Worm (Caenorhabditis elegans) whole organism, young adult: Measurements from ENCODE around the gene mlh-1.

ENCODE experiments used
- F23B12.7 ChIP-seq: sonication (generic microtip); optimal IDR thresholded peaks from 2 replicates; lab custom pipeline; 2017; ENCODE audit warnings: missing genetic modification characterization, mild to moderate bottlenecking, missing compliant biosample characterization, antibody characterized with exemption, moderate library complexity; ENCODE audit not compliant: insufficient read depth
- F33H1.4 ChIP-seq: fragments of 200-800 bp; sonication (Bioruptor generic); IDR thresholded peaks from 2 replicates; pipeline ENCODE4 v1.3.6; 2022; ENCODE audit warnings: missing genetic modification reagents, missing genetic modification characterization, missing compliant biosample characterization
- F49E8.2 ChIP-seq: sonication (generic microtip); optimal IDR thresholded peaks from 3 replicates; lab custom pipeline; 2017; ENCODE audit warnings: missing genetic modification characterization, mild to moderate bottlenecking, missing compliant biosample characterization, antibody characterized with exemption, moderate library complexity; ENCODE audit not compliant: insufficient read depth
- T26A5.8 ChIP-seq: sonication (generic microtip); optimal IDR thresholded peaks from 2 replicates; lab custom pipeline; 2016; ENCODE audit warnings: missing genetic modification characterization, missing compliant biosample characterization
- Y56A3A.18 ChIP-seq: fragments of 200-800 bp; sonication (Bioruptor generic); IDR thresholded peaks from 2 replicates; pipeline ENCODE4 v1.3.6; 2022; ENCODE audit warnings: missing genetic modification reagents, missing genetic modification characterization, missing compliant biosample characterization
- aptf-2 ChIP-seq: fragments of 200-800 bp; sonication (Bioruptor generic); conservative IDR thresholded peaks from 2 replicates; pipeline ENCODE4 v1.3.6; 2022; ENCODE audit warnings: missing genetic modification reagents, missing genetic modification characterization, missing compliant biosample characterization
- aptf-3 ChIP-seq: fragments of 200-800 bp; sonication (Bioruptor generic); IDR thresholded peaks from 2 replicates; pipeline ENCODE4 v1.3.6; 2022; ENCODE audit warnings: missing genetic modification characterization, missing compliant biosample characterization
- athp-1 ChIP-seq: sonication (generic microtip); optimal IDR thresholded peaks from 2 replicates; lab custom pipeline; 2017; ENCODE audit warnings: mild to moderate bottlenecking, missing genetic modification characterization, missing compliant biosample characterization
- cebp-1 ChIP-seq, 2 experiments: fragments of 200-800 bp in 1 of 2; sonication (Bioruptor generic) in 1 of 2; sonication (generic microtip) in 1 of 2; IDR thresholded peaks in 1 of 2; optimal IDR thresholded peaks in 1 of 2; 2 replicates each; pipeline versions ENCODE4 v1.3.6 to Lab custom; 2017 to 2022; ENCODE audit warnings: missing compliant biosample characterization in 2 of 2, missing genetic modification characterization in 2 of 2, mild to moderate bottlenecking in 1 of 2, missing genetic modification reagents in 1 of 2, moderate library complexity in 1 of 2
- ceh-40 ChIP-seq: fragments of 200-800 bp; sonication (Bioruptor generic); IDR thresholded peaks from 2 replicates; pipeline ENCODE4 v1.3.6; 2022; ENCODE audit warnings: missing genetic modification characterization, missing compliant biosample characterization
- efl-1 ChIP-seq: fragments of 150-350 bp; optimal IDR thresholded peaks from 2 replicates; lab custom pipeline; 2014; ENCODE audit warnings: missing biosample characterization, missing genetic modification reagents, missing genetic modification characterization
- egl-44 ChIP-seq: fragments of 200-800 bp; sonication (Bioruptor generic); IDR thresholded peaks from 2 replicates; pipeline ENCODE4 v1.3.6; 2022; ENCODE audit warnings: missing genetic modification reagents, missing genetic modification characterization, missing compliant biosample characterization
- ekl-4 ChIP-seq: fragments of 200-800 bp; sonication (Bioruptor generic); IDR thresholded peaks from 2 replicates; pipeline ENCODE4 v1.3.6; 2022; ENCODE audit warnings: missing genetic modification reagents, missing genetic modification characterization, missing compliant biosample characterization
- him-1 ChIP-seq: sonication (generic microtip); optimal IDR thresholded peaks from 2 replicates; lab custom pipeline; 2016; ENCODE audit warnings: missing genotype, missing genetic modification reagents, missing genetic modification characterization, missing compliant biosample characterization
- hsf-1 ChIP-seq: fragments of 200-800 bp; sonication (Bioruptor generic); IDR thresholded peaks from 2 replicates; pipeline ENCODE4 v1.3.6; 2022; ENCODE audit warnings: missing genetic modification reagents, missing genetic modification characterization, missing compliant biosample characterization
- lin-40 ChIP-seq: sonication (generic microtip); optimal IDR thresholded peaks from 2 replicates; lab custom pipeline; 2016; ENCODE audit warnings: missing genetic modification characterization, mild to moderate bottlenecking, missing compliant biosample characterization, missing genotype, missing genetic modification reagents
- lir-1 ChIP-seq: fragments of 200-800 bp; sonication (Bioruptor generic); conservative IDR thresholded peaks from 2 replicates; pipeline ENCODE4 v1.3.6; 2022; ENCODE audit warnings: missing genetic modification reagents, missing genetic modification characterization, missing compliant biosample characterization
- lsl-1 ChIP-seq: fragments of 200-800 bp; sonication (Bioruptor generic); optimal IDR thresholded peaks from 2 replicates; lab custom pipeline; 2018; ENCODE audit warnings: mild to moderate bottlenecking, missing genetic modification characterization, moderate library complexity, missing compliant biosample characterization
- madf-6 ChIP-seq: fragments of 200-800 bp; sonication (Bioruptor generic); IDR thresholded peaks from 2 replicates; pipeline ENCODE4 v1.3.6; 2022; ENCODE audit warnings: missing genetic modification reagents, missing genetic modification characterization, missing compliant biosample characterization
- mcd-1 ChIP-seq: fragments of 200-800 bp; sonication (Bioruptor generic); IDR thresholded peaks from 2 replicates; pipeline ENCODE4 v1.3.6; 2022; ENCODE audit warnings: missing genetic modification reagents, missing genetic modification characterization, missing compliant biosample characterization
- nfya-2 ChIP-seq: fragments of 200-800 bp; sonication (Bioruptor generic); IDR thresholded peaks from 2 replicates; pipeline ENCODE4 v1.3.6; 2022; ENCODE audit warnings: missing genetic modification reagents, missing genetic modification characterization, missing compliant biosample characterization
- nfyb-1 ChIP-seq: fragments of 200-800 bp; sonication (Bioruptor generic); IDR thresholded peaks from 2 replicates; pipeline ENCODE4 v1.3.6; 2022; ENCODE audit warnings: missing genetic modification reagents, missing genetic modification characterization, missing compliant biosample characterization
- nhr-80 ChIP-seq: sonication (generic microtip); optimal IDR thresholded peaks from 2 replicates; lab custom pipeline; 2016; ENCODE audit warnings: missing genetic modification characterization, missing compliant biosample characterization
- nhr-90 ChIP-seq: sonication (generic microtip); optimal IDR thresholded peaks from 2 replicates; lab custom pipeline; 2016; ENCODE audit warnings: missing genotype, mild to moderate bottlenecking, missing genetic modification characterization, missing compliant biosample characterization
- pbrm-1 ChIP-seq: fragments of 200-800 bp; sonication (Bioruptor generic); IDR thresholded peaks from 2 replicates; pipeline ENCODE4 v1.3.6; 2022; ENCODE audit warnings: missing genetic modification reagents, missing genetic modification characterization, missing compliant biosample characterization
- rec-8 ChIP-seq, 2 experiments: sonication (generic microtip); optimal IDR thresholded peaks; 2 replicates each; lab custom pipeline; 2016; ENCODE audit warnings: mild to moderate bottlenecking in 2 of 2, missing genetic modification characterization in 2 of 2, missing genetic modification reagents in 2 of 2, missing genotype in 2 of 2, missing biosample characterization in 1 of 2, missing compliant biosample characterization in 1 of 2, moderate library complexity in 1 of 2
- tbp1 ChIP-seq: fragments of 200-800 bp; sonication (Bioruptor generic); optimal IDR thresholded peaks from 2 replicates; lab custom pipeline; 2018; ENCODE audit warnings: mild to moderate bottlenecking, missing genetic modification characterization, missing compliant biosample characterization
- zim-3 ChIP-seq: sonication (generic microtip); optimal IDR thresholded peaks from 2 replicates; lab custom pipeline; 2017; ENCODE audit warnings: mild to moderate bottlenecking, missing genetic modification characterization, moderate library complexity, missing compliant biosample characterization
- ztf-25 ChIP-seq: fragments of 200-800 bp; sonication (Bioruptor generic); IDR thresholded peaks from 2 replicates; pipeline ENCODE4 v1.3.6; 2022; ENCODE audit warnings: missing genetic modification reagents, missing genetic modification characterization, missing compliant biosample characterization

The mlh-1 gene

DNA sequence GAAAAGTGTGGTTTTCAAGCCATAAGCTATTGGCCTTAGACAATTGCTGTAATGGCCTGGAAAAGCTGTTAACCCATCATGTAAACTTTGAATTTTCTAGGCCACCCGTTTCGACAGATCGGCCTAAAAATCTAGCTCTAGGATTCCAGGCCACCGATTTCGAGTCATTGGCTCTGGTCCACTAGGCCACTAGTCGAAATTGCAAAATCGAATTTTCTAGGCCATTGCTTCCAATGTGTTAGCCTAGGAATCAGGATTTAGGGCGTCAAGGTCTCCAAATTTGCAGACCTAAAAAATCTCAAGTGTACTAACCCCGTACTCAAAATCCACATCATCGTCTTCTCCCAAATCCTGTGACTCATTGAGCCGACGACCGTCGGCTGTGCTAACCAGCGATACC lies 3.6 kb downstream of the mlh-1 start:
- TF ChIP-seq ekl-4 (no peak), tbp1 (no peak), nfyb-1 (GFP tag; lab: Robert Waterston, UW) (0 out of 2 replicates have a peak, but pooled peaks have one; percentile 32), lir-1 (no peak), egl-44 (GFP tag; lab: Robert Waterston, UW) (no peak), zim-3 (tag; lab: Kevin White, UChicago) (no peak), ceh-40 (GFP tag; lab: Robert Waterston, UW) (no peak), nhr-90 (tag; lab: Kevin White, UChicago) (no peak), Y56A3A.18 (GFP tag; lab: Robert Waterston, UW) (no peak), hsf-1 (GFP tag; lab: Robert Waterston, UW) (no peak), nfya-2 (GFP tag; lab: Robert Waterston, UW) (0 out of 2 replicates have a peak, but pooled peaks have one; percentile 1), aptf-3 (GFP tag; lab: Robert Waterston, UW) (no peak), athp-1 (tag; lab: Kevin White, UChicago) (no peak), lin-40 (tag; lab: Kevin White, UChicago) (no peak), cebp-1 (GFP tag; IDR thresholded peaks at IDR 0.05; lab: Robert Waterston, UW) (no peak), cebp-1 (tag; optimal IDR thresholded peaks at IDR 0.05; lab: Kevin White, UChicago) (no peak), pbrm-1 (GFP tag; lab: Robert Waterston, UW) (no peak)

DNA sequence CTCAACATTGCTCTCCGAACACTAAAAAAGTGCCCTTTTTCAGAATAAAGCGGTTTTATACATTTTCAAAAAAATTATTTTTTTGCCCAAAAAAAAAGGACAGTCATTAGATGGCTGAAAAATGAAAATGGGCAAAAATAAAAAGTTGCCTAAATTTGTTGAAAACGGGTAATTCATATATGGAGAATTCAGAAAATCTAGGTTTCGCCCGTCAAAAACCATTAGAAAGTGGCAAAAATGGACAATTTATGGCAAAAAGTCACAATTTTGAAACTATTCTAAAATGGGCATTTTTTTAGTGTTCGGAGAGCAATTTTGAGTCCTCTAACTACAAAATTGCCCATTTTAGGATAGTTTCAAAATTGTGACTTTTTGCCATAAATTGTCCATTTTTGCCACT lies 5.8 kb downstream of the mlh-1 start:
- TF ChIP-seq him-1 (tag; lab: Kevin White, UChicago) = peak; percentile 94

DNA sequence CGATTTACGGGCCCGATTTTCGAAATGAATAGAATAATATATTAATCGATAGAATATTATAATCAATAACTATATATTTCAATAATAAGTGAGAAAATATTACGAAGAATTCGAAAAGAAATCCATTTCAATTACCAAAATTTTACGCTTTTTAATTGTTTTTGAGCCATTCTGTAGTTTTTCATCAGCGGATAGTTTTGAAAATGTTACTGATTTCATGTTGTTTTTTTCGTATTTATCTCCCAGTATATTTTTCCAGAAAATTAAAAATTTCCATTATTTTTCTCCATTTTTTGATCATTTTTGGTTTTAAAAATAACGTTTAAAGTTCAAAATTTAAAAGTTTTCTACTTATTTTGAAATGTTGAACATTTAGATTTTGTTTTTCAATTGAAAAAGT lies 8.7 kb downstream of the mlh-1 start, which contains the start of gene T28A8.3:
TSS of gene T28A8.3 (plus strand) at position 301 of the 400 bp plus-strand sequence.
- TF ChIP-seq pbrm-1 (GFP tag; lab: Robert Waterston, UW) (no peak), aptf-3 (GFP tag; lab: Robert Waterston, UW) (no peak), nhr-80 (tag; lab: Kevin White, UChicago) (no peak), madf-6 (GFP tag; lab: Robert Waterston, UW) (no peak; the same call in 1 of the 2 replicates), ztf-25 (GFP tag; lab: Robert Waterston, UW) (no peak), rec-8 (tag; optimal IDR thresholded peaks at IDR 0.05; lab: Kevin White, UChicago) (no peak), athp-1 (tag; lab: Kevin White, UChicago) (no peak), efl-1 (GFP tag; lab: Kevin White, UChicago) (no peak), lsl-1 (GFP tag; lab: Kevin White, UChicago) (no peak), T26A5.8 (tag; lab: Kevin White, UChicago) (no peak), F33H1.4 (no peak), tbp1 (no peak), aptf-2 (no peak)
- TF ChIP-seq, all 124 proteins: peak for 0

DNA sequence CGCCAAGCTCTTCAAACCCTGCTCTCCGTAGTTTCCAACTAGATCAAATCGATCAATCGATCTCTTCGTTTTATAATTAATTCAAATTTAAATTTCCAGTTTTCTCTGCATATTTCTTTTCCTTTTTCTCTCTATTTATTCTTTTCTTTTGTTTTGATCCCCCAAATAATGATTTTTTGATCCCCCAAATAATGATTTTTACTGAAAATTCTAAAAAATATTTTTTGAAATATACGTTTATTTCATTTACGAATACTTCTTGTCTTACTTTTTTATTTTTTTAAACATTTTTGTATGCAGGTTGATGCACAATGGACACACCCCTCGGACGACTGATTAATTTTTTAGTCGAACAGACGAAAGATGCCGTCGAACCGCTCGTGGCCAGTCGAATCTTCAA lies 11.0 kb downstream of the mlh-1 start, which contains the start of gene T28A8.4:
TSS of gene T28A8.4 (plus strand) at position 301 of the 400 bp plus-strand sequence.
- TF ChIP-seq rec-8 (tag; optimal IDR thresholded peaks at IDR 0.05; lab: Kevin White, UChicago) (no peak), mcd-1 (GFP tag; lab: Robert Waterston, UW) (no peak), F49E8.2 (tag; lab: Kevin White, UChicago) (no peak)

DNA sequence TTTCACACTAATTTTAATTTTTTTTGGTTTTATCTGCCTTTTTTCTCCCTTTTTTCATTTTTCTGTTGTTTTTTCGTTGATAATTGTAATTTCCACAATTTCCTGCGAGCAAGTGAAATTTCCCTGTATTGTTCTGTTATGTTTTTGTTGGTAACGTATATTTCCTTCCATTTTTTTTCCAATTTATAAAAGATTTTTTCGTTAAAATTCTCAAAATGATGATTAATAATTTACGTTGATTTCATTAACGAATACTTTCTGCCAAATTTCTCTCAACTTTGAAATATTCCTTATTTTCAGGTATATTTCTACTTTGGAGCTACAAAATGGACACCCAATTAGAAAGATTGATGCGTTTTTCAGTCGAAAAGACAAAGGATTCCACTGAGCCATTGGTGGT lies 11.9 kb downstream of the mlh-1 start, which contains the start of gene T28A8.8:
TSS of gene T28A8.8 (plus strand) at position 301 of the 400 bp plus-strand sequence.
- TF ChIP-seq F23B12.7 = no peak
